Fruit fly (Drosophila melanogaster) whole organism, adult: Measurements from ENCODE around the gene CG5697.

Experiments used
- CG12768 ChIP-seq: fragments of 200-800 bp; sonication (Bioruptor generic); optimal IDR thresholded peaks from 2 replicates; lab custom pipeline; 2017; ENCODE audit warnings: missing biosample characterization, missing genetic modification characterization, mild to moderate bottlenecking, moderate library complexity, missing genetic modification reagents
- CG5204 ChIP-seq: fragments of 200-800 bp; sonication (Bioruptor generic); optimal IDR thresholded peaks from 2 replicates; lab custom pipeline; 2016; ENCODE audit warnings: missing biosample characterization, missing genetic modification characterization

dm6 chr3R:21065696-21066080 is 49.9 kb downstream of the CG5697 start:
- TF ChIP-seq CG12768 (GFP tag; lab: Kevin White, UChicago) (no peak), CG5204 (no peak)
